Fruit fly (Drosophila melanogaster): ENCODE results near the gene CG10516.
A peak's percentile ranks its signal among the peaks of the same experiment; 100 is the strongest.

Gene CG10516

dm6 chr3L:16001164-16001679 is 33.2 kb downstream of the CG10516 start (continued):
- TF ChIP-seq Eip74EF (GFP tag; optimal IDR thresholded peaks at IDR 0.05) (peak in 1 of 2 experiments; percentile 77), CG3065 (GFP tag; optimal IDR thresholded peaks at IDR 0.05) (no peak), Nf-YC (tag; optimal IDR thresholded peaks at IDR 0.05) (peak; percentile 72), CG9215 (GFP tag; IDR thresholded peaks at IDR 0.05) (no peak), onecut (GFP tag; IDR thresholded peaks at IDR 0.05) (peak; percentile 22; the same call in 1 of the 2 replicates), Vsx1 (GFP tag; optimal IDR thresholded peaks at IDR 0.05) (peak; percentile 52), CG17385 (GFP tag; optimal IDR thresholded peaks at IDR 0.05) (peak; percentile 81), p53 (GFP tag; optimal IDR thresholded peaks at IDR 0.05) (no peak), Rx (GFP tag; IDR thresholded peaks at IDR 0.05) (no peak), ttk (GFP tag; IDR thresholded peaks at IDR 0.05) (no peak), CG31365 (tag; optimal IDR thresholded peaks at IDR 0.05) (peak; percentile 45), ranshi (GFP tag; IDR thresholded peaks at IDR 0.05) (peak; percentile 55; the same call in 1 of the 2 replicates), CG2202 (tag; optimal IDR thresholded peaks at IDR 0.05) (no peak), zen (tag; optimal IDR thresholded peaks at IDR 0.05) (peak; percentile 27), NC2β (GFP tag; optimal IDR thresholded peaks at IDR 0.05) (peak; percentile 54), CG17802 (tag; optimal IDR thresholded peaks at IDR 0.05) (no peak), CG12071 (GFP tag; optimal IDR thresholded peaks at IDR 0.05) (peak; percentile 55), Trl (optimal IDR thresholded peaks at IDR 0.05) (peak in 1 of 2 experiments; percentile 57), Trl (GFP tag; optimal IDR thresholded peaks at IDR 0.05) (peak; percentile 63), maf-S (GFP tag; optimal IDR thresholded peaks at IDR 0.05) (peak; percentile 77), fd64A (GFP tag; optimal IDR thresholded peaks at IDR 0.05) (no peak), ap (GFP tag; IDR thresholded peaks at IDR 0.05) (no peak), CG6813 (GFP tag; optimal IDR thresholded peaks at IDR 0.05) (peak; percentile 31), Gsc (GFP tag; IDR thresholded peaks at IDR 0.05) (no peak), CG11085 (GFP tag; IDR thresholded peaks at IDR 0.05) (0 out of 2 replicates have a peak, but pooled peaks have one; percentile 5), CG34224 (GFP tag; IDR thresholded peaks at IDR 0.05; ENCODE audit: partially characterized antibody) (peak; percentile 47; the same call in 1 of the 3 replicates), CG15011 (GFP tag; optimal IDR thresholded peaks at IDR 0.05) (peak; percentile 8), ATbp (GFP tag; optimal IDR thresholded peaks at IDR 0.05) (no peak), Dek (tag; optimal IDR thresholded peaks at IDR 0.05) (peak; percentile 88), CG31388 (GFP tag; optimal IDR thresholded peaks at IDR 0.05) (no peak), CG6175 (GFP tag; IDR thresholded peaks at IDR 0.05) (peak; percentile 48; the same call in 1 of the 3 replicates), E2f1 (GFP tag; IDR thresholded peaks at IDR 0.05) (peak; percentile 53), hb (GFP tag; IDR thresholded peaks at IDR 0.05; ENCODE audit: partially characterized antibody) (no peak), CG8765 (GFP tag; IDR thresholded peaks at IDR 0.05) (no peak), CG3726 (GFP tag; IDR thresholded peaks at IDR 0.05) (no peak), tin (GFP tag; optimal IDR thresholded peaks at IDR 0.05) (peak; percentile 59), bowl (GFP tag; IDR thresholded peaks at IDR 0.05) (no peak), sna (GFP tag; IDR thresholded peaks at IDR 0.05; ENCODE audit: partially characterized antibody) (no peak), gcm2 (GFP tag; optimal IDR thresholded peaks at IDR 0.05) (peak; percentile 73), CG2875 (GFP tag; optimal IDR thresholded peaks at IDR 0.05) (peak; percentile 27), tx (GFP tag; optimal IDR thresholded peaks at IDR 0.05) (peak; percentile 74), CG14014 (GFP tag; IDR thresholded peaks at IDR 0.05) (peak; percentile 75), CG2199 (GFP tag; IDR thresholded peaks at IDR 0.05) (no peak), Adf1 (GFP tag; IDR thresholded peaks at IDR 0.05) (peak; percentile 60; the same call in 1 of the 2 replicates), CG13296 (GFP tag; optimal IDR thresholded peaks at IDR 0.05) (peak; percentile 88), CG12219 (GFP tag; optimal IDR thresholded peaks at IDR 0.05) (peak; percentile 68), CG34376 (GFP tag; optimal IDR thresholded peaks at IDR 0.05) (peak; percentile 86), CG17328 (GFP tag; IDR thresholded peaks at IDR 0.05) (peak; percentile 36; the same call in 1 of the 2 replicates), CkIIα-i1 (GFP tag; IDR thresholded peaks at IDR 0.05) (no peak), schlank (tag; optimal IDR thresholded peaks at IDR 0.05) (peak; percentile 79), CG11247 (GFP tag; IDR thresholded peaks at IDR 0.05) (peak; percentile 68)

Data from whole organism, embryonic.